Fruit fly (Drosophila melanogaster) whole organism, embryonic: ENCODE measurements around the gene mRpL35.

ENCODE experiments used
- CG10431 ChIP-seq: fragments of 200-800 bp; sonication (Bioruptor generic); optimal IDR thresholded peaks from 3 replicates; lab custom pipeline; 2018; ENCODE audit warnings: missing biosample characterization, mild to moderate bottlenecking, missing genetic modification characterization
- CG10543 ChIP-seq: fragments of 200-800 bp; sonication (Bioruptor generic); optimal IDR thresholded peaks from 3 replicates; lab custom pipeline; 2017; ENCODE audit warnings: missing biosample characterization, mild to moderate bottlenecking, missing genetic modification characterization, moderate library complexity
- CG10565 ChIP-seq: fragments of 200-800 bp; sonication (Bioruptor generic); optimal IDR thresholded peaks from 3 replicates; lab custom pipeline; 2016; ENCODE audit warnings: missing biosample characterization, mild to moderate bottlenecking, missing genetic modification characterization
- CG12219 ChIP-seq: fragments of 200-800 bp; sonication (Bioruptor generic); optimal IDR thresholded peaks from 3 replicates; lab custom pipeline; 2018; ENCODE audit warnings: missing biosample characterization, mild to moderate bottlenecking, missing genetic modification characterization
- CG12744 ChIP-seq: fragments of 200-800 bp; sonication (Bioruptor generic); optimal IDR thresholded peaks from 2 replicates; lab custom pipeline; 2016; ENCODE audit warnings: missing biosample characterization, missing genetic modification characterization
- CG13123 ChIP-seq: fragments of 200-800 bp; sonication (Bioruptor generic); optimal IDR thresholded peaks from 2 replicates; lab custom pipeline; 2016; ENCODE audit warnings: missing biosample characterization, missing genetic modification characterization
- CG13424 ChIP-seq: fragments of 200-800 bp; sonication (Bioruptor generic); optimal IDR thresholded peaks from 2 replicates; lab custom pipeline; 2019; ENCODE audit warnings: missing biosample characterization, mild to moderate bottlenecking, missing genetic modification characterization, moderate library complexity
- CG14860 ChIP-seq: fragments of 200-800 bp; sonication (Bioruptor generic); IDR thresholded peaks from 3 replicates; pipeline ENCODE4 v1.3.6; 2022; ENCODE audit warnings: missing biosample characterization, missing genetic modification characterization; ENCODE audit not compliant: partially characterized antibody
- CG16863 ChIP-seq: fragments of 200-800 bp; sonication (Bioruptor generic); optimal IDR thresholded peaks from 3 replicates; lab custom pipeline; 2016; ENCODE audit warnings: missing biosample characterization, missing genetic modification characterization
- CG17612 ChIP-seq: fragments of 200-800 bp; sonication (Bioruptor generic); IDR thresholded peaks from 2 replicates; pipeline ENCODE4 v1.3.6; 2022; ENCODE audit warnings: missing biosample characterization, missing genetic modification characterization
- CG2120 ChIP-seq: fragments of 200-800 bp; sonication (Bioruptor generic); optimal IDR thresholded peaks from 3 replicates; lab custom pipeline; 2016; ENCODE audit warnings: missing biosample characterization, missing genetic modification characterization
- CG2199 ChIP-seq: fragments of 200-800 bp; sonication (Bioruptor generic); IDR thresholded peaks from 3 replicates; pipeline ENCODE4 v1.3.6; 2022; ENCODE audit warnings: missing biosample characterization, missing genetic modification characterization
- CG30403 ChIP-seq: fragments of 200-800 bp; sonication (Bioruptor generic); optimal IDR thresholded peaks from 3 replicates; lab custom pipeline; 2016; ENCODE audit warnings: missing biosample characterization, missing genetic modification characterization
- CG32532 ChIP-seq: fragments of 200-800 bp; sonication (Bioruptor generic); IDR thresholded peaks from 2 replicates; pipeline ENCODE4 v1.3.6; 2022; ENCODE audit warnings: missing biosample characterization, missing genetic modification characterization
- CG33213 ChIP-seq: fragments of 200-800 bp; sonication (Bioruptor generic); optimal IDR thresholded peaks from 3 replicates; lab custom pipeline; 2016; ENCODE audit warnings: missing biosample characterization, missing genetic modification characterization
- CG34224 ChIP-seq: fragments of 200-800 bp; sonication (Bioruptor generic); IDR thresholded peaks from 3 replicates; pipeline ENCODE4 v1.3.6; 2022; ENCODE audit warnings: missing biosample characterization, missing genetic modification characterization; ENCODE audit not compliant: partially characterized antibody
- CG3726 ChIP-seq: fragments of 200-800 bp; sonication (Bioruptor generic); IDR thresholded peaks from 3 replicates; pipeline ENCODE4, ENCODE4 v1.3.6; 2022; ENCODE audit warnings: missing biosample characterization, missing genetic modification characterization
- CG43689 ChIP-seq: fragments of 200-800 bp; sonication (Bioruptor generic); IDR thresholded peaks from 2 replicates; pipeline ENCODE4 v1.3.6; 2022; ENCODE audit warnings: missing biosample characterization, missing genetic modification characterization
- CG5180 ChIP-seq: fragments of 200-800 bp; sonication (Bioruptor generic); optimal IDR thresholded peaks from 3 replicates; lab custom pipeline; 2017; ENCODE audit warnings: missing biosample characterization, missing genetic modification characterization, mild to moderate bottlenecking, moderate library complexity, missing genetic modification reagents
- CG8290 ChIP-seq, 3 experiments: fragments of 200-800 bp; sonication (Bioruptor generic); optimal IDR thresholded peaks; 2 replicates each; lab custom pipeline; 2016 to 2019; ENCODE audit warnings: missing biosample characterization in 3 of 3, missing genetic modification characterization in 3 of 3, mild to moderate bottlenecking in 2 of 3, moderate library complexity in 1 of 3
- CG9932 ChIP-seq: fragments of 200-800 bp; sonication (Bioruptor generic); IDR thresholded peaks from 2 replicates; pipeline ENCODE4 v1.3.6; 2022; ENCODE audit warnings: missing biosample characterization, missing genetic modification characterization
- Chrac-16 ChIP-seq: fragments of 200-800 bp; sonication (Bioruptor generic); optimal IDR thresholded peaks from 3 replicates; lab custom pipeline; 2016; ENCODE audit warnings: missing biosample characterization, missing genetic modification characterization
- CkIIα-i1 ChIP-seq: fragments of 200-800 bp; sonication (Bioruptor generic); IDR thresholded peaks from 2 replicates; pipeline ENCODE4 v1.3.6; 2022; ENCODE audit warnings: missing biosample characterization, missing genetic modification characterization
- Dip2 ChIP-seq: fragments of 200-800 bp; sonication (Bioruptor generic); IDR thresholded peaks from 2 replicates; pipeline ENCODE4 v1.3.6; 2022; ENCODE audit warnings: missing biosample characterization, missing genetic modification characterization
- HLHmδ ChIP-seq: fragments of 200-800 bp; sonication (Bioruptor generic); optimal IDR thresholded peaks from 2 replicates; lab custom pipeline; 2018; ENCODE audit warnings: missing biosample characterization, mild to moderate bottlenecking, missing genetic modification characterization, moderate library complexity
- HmgD ChIP-seq: fragments of 200-800 bp; sonication (Bioruptor generic); optimal IDR thresholded peaks from 3 replicates; lab custom pipeline; 2016; ENCODE audit warnings: missing biosample characterization, missing genetic modification characterization
- Lim3 ChIP-seq: fragments of 200-800 bp; sonication (Bioruptor generic); IDR thresholded peaks from 2 replicates; pipeline ENCODE4 v1.3.6; 2022; ENCODE audit warnings: missing biosample characterization, missing genetic modification characterization
- Nf-YC ChIP-seq: fragments of 200-800 bp; optimal IDR thresholded peaks from 3 replicates; lab custom pipeline; 2019; ENCODE audit warnings: missing biosample characterization, mild to moderate bottlenecking, missing genetic modification characterization, moderate library complexity
- Oaz ChIP-seq: fragments of 200-800 bp; sonication (Bioruptor generic); IDR thresholded peaks from 2 replicates; pipeline ENCODE4 v1.3.6; 2022; ENCODE audit warnings: missing biosample characterization, missing genetic modification characterization
- Taf1 ChIP-seq: fragments of 200-800 bp; sonication (Bioruptor generic); IDR thresholded peaks from 2 replicates; pipeline ENCODE4 v1.3.6; 2022; ENCODE audit warnings: missing biosample characterization, missing genetic modification characterization
- Xrp1 ChIP-seq: fragments of 200-800 bp; sonication (Bioruptor generic); IDR thresholded peaks from 2 replicates; pipeline ENCODE4 v1.3.6; 2022; ENCODE audit warnings: missing biosample characterization, missing genetic modification characterization
- abd-A ChIP-seq: fragments of 200-800 bp; sonication (Bioruptor generic); optimal IDR thresholded peaks from 3 replicates; lab custom pipeline; 2019; ENCODE audit warnings: missing biosample characterization, mild to moderate bottlenecking, missing genetic modification characterization, moderate library complexity
- ap ChIP-seq: fragments of 200-800 bp; sonication (Bioruptor generic); IDR thresholded peaks from 2 replicates; pipeline ENCODE4 v1.3.6; 2022; ENCODE audit warnings: missing biosample characterization, missing genetic modification characterization
- ase ChIP-seq: fragments of 200-800 bp; sonication (Bioruptor generic); IDR thresholded peaks from 3 replicates; pipeline ENCODE4 v1.3.6; 2022; ENCODE audit warnings: missing biosample characterization, missing genetic modification characterization
- caup ChIP-seq: fragments of 200-800 bp; sonication (Bioruptor generic); optimal IDR thresholded peaks from 3 replicates; lab custom pipeline; 2017; ENCODE audit warnings: missing biosample characterization, mild to moderate bottlenecking, missing genetic modification characterization, moderate library complexity; ENCODE audit not compliant: severe bottlenecking
- cg ChIP-seq: fragments of 200-800 bp; sonication (Bioruptor generic); optimal IDR thresholded peaks from 3 replicates; lab custom pipeline; 2019; ENCODE audit warnings: missing biosample characterization, mild to moderate bottlenecking, missing genetic modification characterization, moderate library complexity
- dm ChIP-seq: fragments of 200-800 bp; sonication (Bioruptor generic); optimal IDR thresholded peaks from 3 replicates; lab custom pipeline; 2016; ENCODE audit warnings: missing biosample characterization, missing genetic modification characterization
- hb ChIP-seq: fragments of 200-800 bp; sonication (Bioruptor generic); IDR thresholded peaks from 3 replicates; pipeline ENCODE4 v1.3.6; 2022; ENCODE audit warnings: missing biosample characterization, missing genetic modification characterization; ENCODE audit not compliant: partially characterized antibody
- insv ChIP-seq, 2 experiments: fragments of 200-800 bp; sonication (Bioruptor generic); optimal IDR thresholded peaks; 3 replicates each; lab custom pipeline; 2016 to 2018; ENCODE audit warnings: missing biosample characterization in 2 of 2, missing genetic modification characterization in 2 of 2
- inv ChIP-seq: fragments of 200-800 bp; sonication (Bioruptor generic); IDR thresholded peaks from 2 replicates; pipeline ENCODE4 v1.3.6; 2022; ENCODE audit warnings: missing biosample characterization, missing genetic modification characterization; ENCODE audit not compliant: partially characterized antibody
- kah ChIP-seq: fragments of 200-800 bp; sonication (Bioruptor generic); optimal IDR thresholded peaks from 2 replicates; lab custom pipeline; 2018; ENCODE audit warnings: missing biosample characterization, mild to moderate bottlenecking, missing genetic modification characterization
- p53 ChIP-seq: fragments of 200-800 bp; sonication (Bioruptor generic); optimal IDR thresholded peaks from 2 replicates; lab custom pipeline; 2016; ENCODE audit warnings: missing biosample characterization, missing genetic modification characterization
- rib ChIP-seq: fragments of 200-800 bp; sonication (Bioruptor generic); IDR thresholded peaks from 2 replicates; pipeline ENCODE4 v1.3.6; 2022; ENCODE audit warnings: missing biosample characterization, missing genetic modification characterization
- run ChIP-seq: fragments of 200-800 bp; sonication (Bioruptor generic); optimal IDR thresholded peaks from 3 replicates; lab custom pipeline; 2018; ENCODE audit warnings: missing biosample characterization, mild to moderate bottlenecking, missing genetic modification characterization
- slou ChIP-seq: fragments of 200-800 bp; sonication (Bioruptor generic); optimal IDR thresholded peaks from 3 replicates; lab custom pipeline; 2016; ENCODE audit warnings: missing biosample characterization, missing genetic modification characterization
- sna ChIP-seq: fragments of 200-800 bp; sonication (Bioruptor generic); IDR thresholded peaks from 2 replicates; pipeline ENCODE4 v1.3.6; 2022; ENCODE audit warnings: missing biosample characterization, missing genetic modification characterization; ENCODE audit not compliant: partially characterized antibody
- sug ChIP-seq: fragments of 200-800 bp; optimal IDR thresholded peaks from 2 replicates; lab custom pipeline; 2019; ENCODE audit warnings: missing biosample characterization, mild to moderate bottlenecking, missing genetic modification characterization, moderate library complexity
- toy ChIP-seq: fragments of 200-800 bp; sonication (Bioruptor generic); IDR thresholded peaks from 2 replicates; pipeline ENCODE4 v1.3.6; 2022; ENCODE audit warnings: missing biosample characterization, missing genetic modification characterization
- trh ChIP-seq: fragments of 200-800 bp; sonication (Bioruptor generic); optimal IDR thresholded peaks from 2 replicates; lab custom pipeline; 2016; ENCODE audit warnings: missing biosample characterization, missing genetic modification characterization
- vnd ChIP-seq: fragments of 200-800 bp; sonication (Bioruptor generic); IDR thresholded peaks from 3 replicates; pipeline ENCODE4 v1.3.6; 2022; ENCODE audit warnings: missing biosample characterization, missing genetic modification characterization; ENCODE audit not compliant: partially characterized antibody

The mRpL35 gene

DNA sequence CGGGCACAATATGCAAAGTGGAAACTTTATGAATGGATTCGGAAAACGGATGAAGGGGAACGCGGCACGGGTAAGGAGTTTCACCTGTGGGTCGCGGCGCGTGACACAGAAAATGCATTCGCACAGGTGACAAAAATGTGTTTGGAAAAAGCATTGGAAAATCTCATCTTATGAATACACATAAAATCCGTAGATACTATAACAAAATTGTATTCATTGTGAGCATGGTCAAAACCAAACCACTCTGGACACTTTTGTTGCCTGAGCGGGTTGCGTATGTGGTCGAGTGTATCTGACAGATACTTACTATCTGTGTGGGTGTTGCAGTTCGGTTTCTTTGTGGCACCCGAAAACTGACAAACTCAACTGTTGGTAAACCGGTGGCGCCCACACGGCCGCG is 16.2 kb downstream of the mRpL35 start (continued):
- TF ChIP-seq slou (no peak), CG13123 (no peak), CG43689 (GFP tag; lab: Robert Waterston, UW) (no peak), CG14860 (no peak), CG10543 (no peak), inv (GFP tag; lab: Robert Waterston, UW) (no peak), sug (tag; lab: Kevin White, UChicago) (no peak), abd-A (no peak), ap (GFP tag; lab: Robert Waterston, UW) (peak; percentile 70), Dip2 (GFP tag; lab: Robert Waterston, UW) (no peak), run (tag; lab: Kevin White, UChicago) (no peak), CG2120 (GFP tag; lab: Kevin White, UChicago) (peak; percentile 28), p53 (no peak), HLHmδ (GFP tag; lab: Kevin White, UChicago) (no peak), CG12219 (peak; percentile 30), CG8290 (GFP tag; optimal IDR thresholded peaks at IDR 0.05; lab: Kevin White, UChicago) (no peak), CG8290 (tag; optimal IDR thresholded peaks at IDR 0.05; lab: Kevin White, UChicago) (no peak), vnd (GFP tag; lab: Robert Waterston, UW) (no peak), CG12744 (GFP tag; lab: Kevin White, UChicago) (no peak), CG32532 (peak; percentile 27; the same call in 1 of the 2 replicates), insv (GFP tag; optimal IDR thresholded peaks at IDR 0.05; lab: Kevin White, UChicago) (no peak), CG2199 (GFP tag; lab: Robert Waterston, UW) (no peak), toy (GFP tag; lab: Robert Waterston, UW) (no peak), hb (GFP tag; lab: Robert Waterston, UW) (no peak), rib (no peak), CG13424 (tag; lab: Kevin White, UChicago) (peak; percentile 53), Lim3 (GFP tag; lab: Robert Waterston, UW) (no peak), CG33213 (GFP tag; lab: Kevin White, UChicago) (no peak), CkIIα-i1 (GFP tag; lab: Robert Waterston, UW) (no peak), CG3726 (no peak), CG10565 (GFP tag; lab: Kevin White, UChicago) (no peak), CG34224 (GFP tag; lab: Robert Waterston, UW) (no peak), trh (GFP tag; lab: Kevin White, UChicago) (no peak), Taf1 (GFP tag; lab: Robert Waterston, UW) (no peak), kah (no peak), dm (no peak), caup (GFP tag; lab: Kevin White, UChicago) (no peak), Xrp1 (GFP tag; lab: Robert Waterston, UW) (peak; percentile 82), ase (GFP tag; lab: Robert Waterston, UW) (peak; percentile 72; the same call in 2 of the 3 replicates), CG10431 (no peak), sna (peak; percentile 17; the same call in 1 of the 2 replicates), CG5180 (GFP tag; lab: Kevin White, UChicago) (no peak), CG30403 (GFP tag; lab: Kevin White, UChicago) (peak; percentile 38), Chrac-16 (peak; percentile 17), Oaz (GFP tag; lab: Robert Waterston, UW) (no peak), CG16863 (GFP tag; lab: Kevin White, UChicago) (no peak), cg (GFP tag; lab: Kevin White, UChicago) (peak; percentile 55), CG17612 (GFP tag; lab: Robert Waterston, UW) (no peak), HmgD (GFP tag; lab: Kevin White, UChicago) (no peak), CG9932 (GFP tag; lab: Robert Waterston, UW) (no peak), Nf-YC (no peak)
